Fruit fly (Drosophila melanogaster): ENCODE data around the gene CG42831.

CG42831 gene

dm6 chr3L:10817670-10818650 is 3.3 kb downstream of the CG42831 start (continued):
- TF ChIP-seq CG34224 (GFP tag; IDR thresholded peaks at IDR 0.05; ENCODE audit: partially characterized antibody), result no peak
- TF ChIP-seq B-H2 (GFP tag; optimal IDR thresholded peaks at IDR 0.05), result no peak
- no peak for TF ChIP-seq Lim3 (GFP tag; IDR thresholded peaks at IDR 0.05)
- TF ChIP-seq toy (GFP tag; IDR thresholded peaks at IDR 0.05), result no peak
- TF ChIP-seq CG15514 (GFP tag; optimal IDR thresholded peaks at IDR 0.05), result no peak
- TF ChIP-seq stc (GFP tag; IDR thresholded peaks at IDR 0.05), result no peak
- peak; percentile 49 for TF ChIP-seq mirr (GFP tag; optimal IDR thresholded peaks at IDR 0.05)
- no peak for TF ChIP-seq CG2116 (GFP tag; optimal IDR thresholded peaks at IDR 0.05)
- TF ChIP-seq dimm (GFP tag; IDR thresholded peaks at IDR 0.05), result no peak
- no peak for TF ChIP-seq CG4282 (GFP tag; optimal IDR thresholded peaks at IDR 0.05)
- peak; percentile 39 for TF ChIP-seq CG9437 (GFP tag; optimal IDR thresholded peaks at IDR 0.05)
- TF ChIP-seq Doc3 (GFP tag; IDR thresholded peaks at IDR 0.05; ENCODE audit: partially characterized antibody), result no peak
- TF ChIP-seq vnd (GFP tag; IDR thresholded peaks at IDR 0.05; ENCODE audit: partially characterized antibody), result no peak
- no peak for TF ChIP-seq Six4 (GFP tag; optimal IDR thresholded peaks at IDR 0.05)
- no peak for TF ChIP-seq CG7745 (tag; optimal IDR thresholded peaks at IDR 0.05)
- peak; percentile 36 for TF ChIP-seq CG17829 (tag; optimal IDR thresholded peaks at IDR 0.05)
- no peak for TF ChIP-seq emc (GFP tag; optimal IDR thresholded peaks at IDR 0.05)
- TF ChIP-seq CG18011 (GFP tag; optimal IDR thresholded peaks at IDR 0.05), result no peak
- peak; percentile 29; the same call in 1 of the 3 replicates for TF ChIP-seq row (GFP tag; IDR thresholded peaks at IDR 0.05)
- peak; percentile 68 for TF ChIP-seq CG11504 (tag; optimal IDR thresholded peaks at IDR 0.05)
- no peak for TF ChIP-seq Poxn (GFP tag; IDR thresholded peaks at IDR 0.05)
- TF ChIP-seq disco-r (GFP tag; optimal IDR thresholded peaks at IDR 0.05), result no peak
- TF ChIP-seq CG1602 (GFP tag; optimal IDR thresholded peaks at IDR 0.05), result no peak
- TF ChIP-seq onecut (GFP tag; IDR thresholded peaks at IDR 0.05), result no peak
- no peak for TF ChIP-seq sqz (GFP tag; optimal IDR thresholded peaks at IDR 0.05)
- TF ChIP-seq sr (GFP tag; IDR thresholded peaks at IDR 0.05), result no peak
- TF ChIP-seq CG10979 (tag; optimal IDR thresholded peaks at IDR 0.05), result peak; percentile 21
- TF ChIP-seq Trl (optimal IDR thresholded peaks at IDR 0.05), result no peak
- no peak for TF ChIP-seq Trl (GFP tag; optimal IDR thresholded peaks at IDR 0.05)
- no peak for TF ChIP-seq sens-2 (GFP tag; IDR thresholded peaks at IDR 0.05)
- no peak for TF ChIP-seq scrt (GFP tag; optimal IDR thresholded peaks at IDR 0.05)
- TF ChIP-seq CG10321 (GFP tag; IDR thresholded peaks at IDR 0.05), result no peak
- no peak for TF ChIP-seq B-H1 (GFP tag; IDR thresholded peaks at IDR 0.05)
- no peak for TF ChIP-seq h (optimal IDR thresholded peaks at IDR 0.05)
- TF ChIP-seq CG14050 (GFP tag; IDR thresholded peaks at IDR 0.05), result no peak
- no peak for TF ChIP-seq dmrt11E (tag; optimal IDR thresholded peaks at IDR 0.05)
- TF ChIP-seq pum (GFP tag; optimal IDR thresholded peaks at IDR 0.05), result no peak
- no peak for TF ChIP-seq CG17328 (GFP tag; IDR thresholded peaks at IDR 0.05)
- no peak for TF ChIP-seq eyg (GFP tag; optimal IDR thresholded peaks at IDR 0.05)
- no peak for TF ChIP-seq ham (GFP tag; IDR thresholded peaks at IDR 0.05)
- no peak for TF ChIP-seq E2f2 (GFP tag; IDR thresholded peaks at IDR 0.05)
- no peak for TF ChIP-seq danr (GFP tag; IDR thresholded peaks at IDR 0.05)
- no peak for TF ChIP-seq pita (GFP tag; optimal IDR thresholded peaks at IDR 0.05)
- no peak for TF ChIP-seq CG1647 (GFP tag; optimal IDR thresholded peaks at IDR 0.05)
- TF ChIP-seq CG6175 (GFP tag; IDR thresholded peaks at IDR 0.05), result no peak
- TF ChIP-seq so (GFP tag; IDR thresholded peaks at IDR 0.05), result no peak
- no peak for TF ChIP-seq CG8944 (GFP tag; optimal IDR thresholded peaks at IDR 0.05)
- TF ChIP-seq CG4730 (GFP tag; IDR thresholded peaks at IDR 0.05), result no peak
- TF ChIP-seq CG31388 (GFP tag; optimal IDR thresholded peaks at IDR 0.05), result no peak
- TF ChIP-seq CG1024 (GFP tag; IDR thresholded peaks at IDR 0.05), result no peak
- no peak for TF ChIP-seq usp (GFP tag; optimal IDR thresholded peaks at IDR 0.05)

Data from whole organism, embryonic.